Worm (Caenorhabditis elegans) whole organism, L4 larva: ENCODE results near the gene K12H6.10.

ENCODE experiments used
- F10B5.3 ChIP-seq: sonication (generic microtip); optimal IDR thresholded peaks from 2 replicates; lab custom pipeline; 2016; ENCODE audit warnings: mild to moderate bottlenecking, missing genetic modification characterization, missing compliant biosample characterization
- F26F4.8 ChIP-seq: fragments of 200-800 bp; sonication (Bioruptor generic); conservative IDR thresholded peaks from 2 replicates; pipeline ENCODE4 v1.3.6; 2022; ENCODE audit warnings: missing genetic modification characterization, missing compliant biosample characterization
- T20F7.1 ChIP-seq: fragments of 200-800 bp; sonication (Bioruptor generic); optimal IDR thresholded peaks from 2 replicates; lab custom pipeline; 2018; ENCODE audit warnings: mild to moderate bottlenecking, missing genetic modification characterization, missing compliant biosample characterization
- Y105C5A.15 ChIP-seq: fragments of 200-800 bp; sonication (Bioruptor generic); IDR thresholded peaks from 2 replicates; pipeline ENCODE4 v1.3.6; 2022; ENCODE audit warnings: missing genetic modification characterization, missing compliant biosample characterization
- Y48G9A.11 ChIP-seq: fragments of 200-800 bp; sonication (Bioruptor generic); IDR thresholded peaks from 2 replicates; pipeline ENCODE4 v1.3.6; 2022; ENCODE audit warnings: missing genetic modification reagents, missing genetic modification characterization, missing compliant biosample characterization
- ceh-28 ChIP-seq: fragments of 150-350 bp; optimal IDR thresholded peaks from 2 replicates; lab custom pipeline; 2014; ENCODE audit warnings: missing biosample characterization, missing genetic modification reagents, missing genetic modification characterization
- ctbp-1 ChIP-seq: fragments of 200-800 bp; sonication (Bioruptor generic); IDR thresholded peaks from 2 replicates; pipeline ENCODE4 v1.3.6; 2022; ENCODE audit warnings: missing genetic modification reagents, missing genetic modification characterization, missing compliant biosample characterization
- daf-12 ChIP-seq: fragments of 150-350 bp; optimal IDR thresholded peaks from 2 replicates; lab custom pipeline; 2014; ENCODE audit warnings: missing biosample characterization, missing genetic modification reagents, missing genetic modification characterization
- daf-19 ChIP-seq: fragments of 200-800 bp; sonication (Bioruptor generic); conservative IDR thresholded peaks from 2 replicates; pipeline ENCODE4 v1.3.6; 2022; ENCODE audit warnings: missing genetic modification characterization, missing compliant biosample characterization
- daf-8 ChIP-seq: fragments of 200-800 bp; sonication (Bioruptor generic); IDR thresholded peaks from 2 replicates; pipeline ENCODE4 v1.3.6; 2022; ENCODE audit warnings: missing genetic modification characterization, missing compliant biosample characterization
- dmd-6 ChIP-seq: fragments of 200-800 bp; sonication (Bioruptor generic); IDR thresholded peaks from 2 replicates; pipeline ENCODE4 v1.3.6; 2022; ENCODE audit warnings: missing genetic modification reagents, missing genetic modification characterization, missing compliant biosample characterization
- dmd-8 ChIP-seq: fragments of 200-800 bp; sonication (Bioruptor generic); IDR thresholded peaks from 2 replicates; pipeline ENCODE4 v1.3.6; 2022; ENCODE audit warnings: missing genetic modification characterization, missing compliant biosample characterization
- dve-1 ChIP-seq: sonication (generic microtip); optimal IDR thresholded peaks from 2 replicates; lab custom pipeline; 2017; ENCODE audit warnings: antibody characterized with exemption, mild to moderate bottlenecking, missing genetic modification characterization, missing compliant biosample characterization; ENCODE audit not compliant: insufficient read depth
- gei-8 ChIP-seq: fragments of 200-800 bp; sonication (Bioruptor generic); optimal IDR thresholded peaks from 2 replicates; lab custom pipeline; 2018; ENCODE audit warnings: mild to moderate bottlenecking, missing genetic modification characterization, missing compliant biosample characterization
- hlh-11 ChIP-seq: fragments of 200-800 bp; sonication (Bioruptor generic); optimal IDR thresholded peaks from 2 replicates; lab custom pipeline; 2018; ENCODE audit warnings: mild to moderate bottlenecking, missing genetic modification characterization, missing compliant biosample characterization
- hlh-30 ChIP-seq: sonication (generic microtip); optimal IDR thresholded peaks from 2 replicates; lab custom pipeline; 2017; ENCODE audit warnings: antibody characterized with exemption, mild to moderate bottlenecking, missing genetic modification characterization, missing compliant biosample characterization; ENCODE audit not compliant: insufficient read depth
- jun-1 ChIP-seq: fragments of 150-350 bp; optimal IDR thresholded peaks from 2 replicates; lab custom pipeline; 2014; ENCODE audit warnings: missing biosample characterization, missing genetic modification reagents, missing genetic modification characterization
- lin-1 ChIP-seq: fragments of 200-800 bp; sonication (Bioruptor generic); IDR thresholded peaks from 2 replicates; pipeline ENCODE4 v1.3.6; 2022; ENCODE audit warnings: missing genetic modification reagents, missing genetic modification characterization, missing compliant biosample characterization
- lin-13 ChIP-seq: fragments of 150-350 bp; optimal IDR thresholded peaks from 2 replicates; lab custom pipeline; 2014; ENCODE audit warnings: missing biosample characterization, missing genetic modification reagents, missing genetic modification characterization
- lin-29 ChIP-seq: fragments of 200-800 bp; sonication (Bioruptor generic); IDR thresholded peaks from 2 replicates; pipeline ENCODE4 v1.3.6; 2022; ENCODE audit warnings: missing genetic modification reagents, missing genetic modification characterization, missing compliant biosample characterization
- mdl-1 ChIP-seq, 2 experiments: fragments of 150-350 bp in 1 of 2; sonication (generic microtip) in 1 of 2; optimal IDR thresholded peaks; 2 replicates each; lab custom pipeline; 2014 to 2017; ENCODE audit warnings: missing biosample characterization in 2 of 2, missing genetic modification characterization in 2 of 2
- mdt-29 ChIP-seq: fragments of 200-800 bp; sonication (Bioruptor generic); IDR thresholded peaks from 2 replicates; pipeline ENCODE4 v1.3.6; 2022; ENCODE audit warnings: missing genetic modification reagents, missing genetic modification characterization, missing compliant biosample characterization
- mes-2 ChIP-seq: sonication (generic microtip); optimal IDR thresholded peaks from 2 replicates; lab custom pipeline; 2016; ENCODE audit warnings: missing genotype, mild to moderate bottlenecking, missing genetic modification characterization, missing compliant biosample characterization; ENCODE audit not compliant: poor library complexity, severe bottlenecking
- mxl-3 ChIP-seq: fragments of 200-800 bp; sonication (Bioruptor generic); optimal IDR thresholded peaks from 2 replicates; lab custom pipeline; 2018; ENCODE audit warnings: mild to moderate bottlenecking, missing genetic modification characterization, missing compliant biosample characterization
- nhr-111 ChIP-seq: fragments of 200-800 bp; sonication (Bioruptor generic); optimal IDR thresholded peaks from 2 replicates; lab custom pipeline; 2018; ENCODE audit warnings: mild to moderate bottlenecking, missing genetic modification characterization, missing compliant biosample characterization
- nhr-28 ChIP-seq: fragments of 150-350 bp; optimal IDR thresholded peaks from 2 replicates; lab custom pipeline; 2014; ENCODE audit warnings: missing biosample characterization, missing genetic modification characterization
- nhr-48 ChIP-seq: sonication (generic microtip); optimal IDR thresholded peaks from 2 replicates; lab custom pipeline; 2016; ENCODE audit warnings: mild to moderate bottlenecking, missing genetic modification characterization, missing compliant biosample characterization
- nhr-77 ChIP-seq: fragments of 150-350 bp; optimal IDR thresholded peaks from 2 replicates; lab custom pipeline; 2014; ENCODE audit warnings: missing biosample characterization, missing genetic modification characterization
- pha-4 ChIP-seq, 2 experiments: fragments of 150-350 bp in 1 of 2; fragments of 200-800 bp in 1 of 2; sonication (Bioruptor generic) in 1 of 2; IDR thresholded peaks in 1 of 2; optimal IDR thresholded peaks in 1 of 2; 2 replicates each; pipeline versions ENCODE4 v1.3.6 to Lab custom; 2014 to 2022; ENCODE audit warnings: missing genetic modification characterization in 2 of 2, missing genetic modification reagents in 2 of 2, missing biosample characterization in 1 of 2, missing compliant biosample characterization in 1 of 2
- php-3 ChIP-seq: fragments of 200-800 bp; sonication (Bioruptor generic); IDR thresholded peaks from 2 replicates; pipeline ENCODE4 v1.3.6; 2022; ENCODE audit warnings: missing genetic modification reagents, missing genetic modification characterization, missing compliant biosample characterization
- pqm-1 ChIP-seq: sonication (generic microtip); optimal IDR thresholded peaks from 2 replicates; lab custom pipeline; 2017; ENCODE audit warnings: missing biosample characterization, missing genetic modification characterization
- rbr-2 ChIP-seq: sonication (generic microtip); optimal IDR thresholded peaks from 2 replicates; lab custom pipeline; 2016; ENCODE audit warnings: missing genotype, missing genetic modification characterization, missing compliant biosample characterization
- sdz-12 ChIP-seq: fragments of 200-800 bp; sonication (Bioruptor generic); optimal IDR thresholded peaks from 2 replicates; lab custom pipeline; 2018; ENCODE audit warnings: mild to moderate bottlenecking, missing genetic modification characterization, missing compliant biosample characterization
- set-16 ChIP-seq: fragments of 200-800 bp; sonication (Bioruptor generic); IDR thresholded peaks from 2 replicates; pipeline ENCODE4 v1.3.6; 2022; ENCODE audit warnings: missing genetic modification reagents, missing genetic modification characterization, missing compliant biosample characterization
- skn-1 ChIP-seq: fragments of 150-350 bp; optimal IDR thresholded peaks from 2 replicates; lab custom pipeline; 2014; ENCODE audit warnings: missing biosample characterization, missing genetic modification characterization
- tra-1 ChIP-seq: fragments of 200-800 bp; sonication (Bioruptor generic); IDR thresholded peaks from 2 replicates; pipeline ENCODE4 v1.3.6; 2022; ENCODE audit warnings: missing genetic modification reagents, missing genetic modification characterization, missing compliant biosample characterization
- unc-39 ChIP-seq: sonication (generic microtip); optimal IDR thresholded peaks from 2 replicates; lab custom pipeline; 2017; ENCODE audit warnings: missing biosample characterization, missing genetic modification characterization
- vab-7 ChIP-seq: fragments of 200-800 bp; sonication (Bioruptor generic); IDR thresholded peaks from 2 replicates; pipeline ENCODE4 v1.3.6; 2022; ENCODE audit warnings: missing genetic modification reagents, missing genetic modification characterization, missing compliant biosample characterization
- zag-1 ChIP-seq: fragments of 150-350 bp; optimal IDR thresholded peaks from 2 replicates; lab custom pipeline; 2014; ENCODE audit warnings: missing biosample characterization, missing genetic modification characterization
- zfp-2 ChIP-seq: sonication (generic microtip); optimal IDR thresholded peaks from 2 replicates; lab custom pipeline; 2016; ENCODE audit warnings: mild to moderate bottlenecking, missing genetic modification characterization, missing compliant biosample characterization
- zip-2 ChIP-seq: fragments of 150-350 bp; optimal IDR thresholded peaks from 2 replicates; lab custom pipeline; 2014; ENCODE audit warnings: missing biosample characterization, missing genetic modification characterization
- ztf-11 ChIP-seq: fragments of 150-350 bp; optimal IDR thresholded peaks from 2 replicates; lab custom pipeline; 2014; ENCODE audit warnings: missing biosample characterization, missing genetic modification characterization
- ztf-7 ChIP-seq: fragments of 150-350 bp; optimal IDR thresholded peaks from 2 replicates; lab custom pipeline; 2014; ENCODE audit warnings: missing biosample characterization, missing genetic modification characterization

K12H6.10 gene

DNA sequence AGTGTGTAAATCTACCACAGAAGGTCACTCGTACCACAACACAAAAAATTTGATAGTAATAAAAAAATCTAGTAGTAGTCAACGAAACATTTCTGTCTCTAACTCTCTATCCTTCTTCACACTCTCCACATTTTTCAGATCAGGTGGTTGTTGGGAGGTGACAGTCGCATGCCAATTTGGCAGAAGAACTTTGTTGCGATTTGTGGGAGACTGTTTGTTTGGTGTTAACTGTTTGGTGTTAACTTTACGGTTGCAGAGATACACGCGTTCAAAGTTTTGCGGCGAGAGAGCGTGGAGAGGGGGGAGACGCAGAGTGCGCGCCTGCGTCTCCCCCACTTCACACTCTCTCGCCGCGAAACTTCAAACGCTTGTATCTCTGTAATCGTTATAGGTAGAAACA lies 17.7 kb upstream of the K12H6.10 start:
- TF ChIP-seq mdl-1 (tag; optimal IDR thresholded peaks at IDR 0.05; lab: Kevin White, UChicago) (no peak), pha-4 (GFP tag; IDR thresholded peaks at IDR 0.05; lab: Robert Waterston, UW) (0 out of 2 replicates have a peak, but pooled peaks have one; percentile 52), pha-4 (tag; optimal IDR thresholded peaks at IDR 0.05; lab: Kevin White, UChicago) (no peak), mxl-3 (GFP tag; lab: Kevin White, UChicago) (no peak), jun-1 (tag; lab: Kevin White, UChicago) (no peak), hlh-11 (tag; lab: Kevin White, UChicago) (peak; percentile 37), daf-19 (no peak), hlh-30 (peak; percentile 80), ztf-11 (tag; lab: Kevin White, UChicago) (no peak), mdt-29 (GFP tag; lab: Robert Waterston, UW) (no peak), pqm-1 (no peak), php-3 (0 out of 2 replicates have a peak, but pooled peaks have one; percentile 15), dmd-6 (GFP tag; lab: Robert Waterston, UW) (peak; percentile 85), unc-39 (tag; lab: Kevin White, UChicago) (no peak), rbr-2 (tag; lab: Kevin White, UChicago) (no peak), set-16 (peak; percentile 26; the same call in 1 of the 2 replicates), Y48G9A.11 (no peak), zag-1 (tag; lab: Kevin White, UChicago) (no peak), vab-7 (GFP tag; lab: Robert Waterston, UW) (no peak), ctbp-1 (GFP tag; lab: Robert Waterston, UW) (no peak), nhr-77 (tag; lab: Kevin White, UChicago) (no peak), dmd-8 (GFP tag; lab: Robert Waterston, UW) (no peak), nhr-28 (tag; lab: Kevin White, UChicago) (peak; percentile 32), skn-1 (tag; lab: Kevin White, UChicago) (no peak), ceh-28 (no peak), mes-2 (no peak), daf-8 (no peak), zip-2 (no peak), nhr-111 (GFP tag; lab: Kevin White, UChicago) (no peak), zfp-2 (tag; lab: Kevin White, UChicago) (no peak), daf-12 (tag; lab: Kevin White, UChicago) (no peak), T20F7.1 (no peak), nhr-48 (peak; percentile 75), lin-29 (GFP tag; lab: Robert Waterston, UW) (no peak), sdz-12 (GFP tag; lab: Kevin White, UChicago) (no peak), lin-13 (GFP tag; lab: Kevin White, UChicago) (no peak), gei-8 (GFP tag; lab: Kevin White, UChicago) (no peak), tra-1 (peak; percentile 64; the same call in 1 of the 2 replicates), dve-1 (peak; percentile 79), Y105C5A.15 (GFP tag; lab: Robert Waterston, UW) (no peak), F26F4.8 (GFP tag; lab: Robert Waterston, UW) (no peak), F10B5.3 (tag; lab: Kevin White, UChicago) (no peak), lin-1 (GFP tag; lab: Robert Waterston, UW) (0 out of 2 replicates have a peak, but pooled peaks have one; percentile 22), ztf-7 (tag; lab: Kevin White, UChicago) (no peak)
- TF ChIP-seq, all 104 proteins: peak for 11
